Worm (Caenorhabditis elegans) whole organism, early embryonic: Measurements from ENCODE around the gene clc-19.

Experiments used
- B0310.2 ChIP-seq: sonication (generic microtip); optimal IDR thresholded peaks from 2 replicates; lab custom pipeline; 2016; ENCODE audit warnings: mild to moderate bottlenecking, missing genetic modification characterization, missing compliant biosample characterization
- F13C5.2 ChIP-seq: sonication (generic microtip); optimal IDR thresholded peaks from 2 replicates; lab custom pipeline; 2017; ENCODE audit warnings: mild to moderate bottlenecking, missing genetic modification characterization, inconsistent platforms, missing compliant biosample characterization
- aly-1 ChIP-seq: sonication (generic microtip); optimal IDR thresholded peaks from 2 replicates; lab custom pipeline; 2016; ENCODE audit warnings: missing genetic modification characterization, missing compliant biosample characterization
- ama-1 ChIP-seq: fragments of 150-350 bp; optimal IDR thresholded peaks from 2 replicates; lab custom pipeline; 2014
- ceh-13 ChIP-seq: fragments of 200-800 bp; sonication (Bioruptor generic); optimal IDR thresholded peaks from 2 replicates; lab custom pipeline; 2018; ENCODE audit warnings: mild to moderate bottlenecking, missing genetic modification characterization, missing compliant biosample characterization
- ceh-36 ChIP-seq: sonication (generic microtip); optimal IDR thresholded peaks from 2 replicates; lab custom pipeline; 2016; ENCODE audit warnings: missing genetic modification characterization, inconsistent platforms, missing compliant biosample characterization
- ets-7 ChIP-seq: sonication (generic microtip); optimal IDR thresholded peaks from 2 replicates; lab custom pipeline; 2016; ENCODE audit warnings: missing genotype, missing genetic modification characterization, missing compliant biosample characterization
- flt-1 ChIP-seq: fragments of 200-800 bp; sonication (Bioruptor generic); IDR thresholded peaks from 2 replicates; pipeline ENCODE4 v1.3.6; 2022; ENCODE audit warnings: missing genetic modification characterization, missing compliant biosample characterization
- hmbx-1 ChIP-seq: sonication (generic microtip); optimal IDR thresholded peaks from 2 replicates; lab custom pipeline; 2016; ENCODE audit warnings: mild to moderate bottlenecking, missing genetic modification characterization, missing compliant biosample characterization
- hmg-4 ChIP-seq: fragments of 200-800 bp; sonication (Bioruptor generic); optimal IDR thresholded peaks from 2 replicates; lab custom pipeline; 2018; ENCODE audit warnings: mild to moderate bottlenecking, missing genetic modification characterization, missing compliant biosample characterization
- hnd-1 ChIP-seq: sonication (generic microtip); optimal IDR thresholded peaks from 2 replicates; lab custom pipeline; 2016; ENCODE audit warnings: missing genetic modification characterization, missing compliant biosample characterization
- pes-1 ChIP-seq: fragments of 200-800 bp; sonication (Bioruptor generic); IDR thresholded peaks from 2 replicates; pipeline ENCODE4 v1.3.6; 2022; ENCODE audit warnings: missing genetic modification reagents, missing genetic modification characterization, missing compliant biosample characterization
- scrt-1 ChIP-seq: fragments of 200-800 bp; sonication (Bioruptor generic); IDR thresholded peaks from 2 replicates; pipeline ENCODE4 v1.3.6; 2022; ENCODE audit warnings: missing genetic modification characterization, missing compliant biosample characterization
- sea-1 ChIP-seq: fragments of 200-800 bp; sonication (Bioruptor generic); conservative IDR thresholded peaks from 2 replicates; pipeline ENCODE4 v1.3.6; 2022; ENCODE audit warnings: missing genetic modification characterization, missing compliant biosample characterization
- tbx-11 ChIP-seq: fragments of 200-800 bp; sonication (Bioruptor generic); IDR thresholded peaks from 2 replicates; pipeline ENCODE4 v1.3.6; 2022; ENCODE audit warnings: missing genetic modification characterization, missing compliant biosample characterization
- tbx-37 ChIP-seq: fragments of 200-800 bp; sonication (Bioruptor generic); conservative IDR thresholded peaks from 2 replicates; pipeline ENCODE4 v1.3.6; 2022; ENCODE audit warnings: missing genetic modification reagents, missing genetic modification characterization, missing compliant biosample characterization
- tra-4 ChIP-seq: sonication (generic microtip); optimal IDR thresholded peaks from 2 replicates; lab custom pipeline; 2017; ENCODE audit warnings: missing genetic modification characterization, missing compliant biosample characterization

Gene clc-19

DNA sequence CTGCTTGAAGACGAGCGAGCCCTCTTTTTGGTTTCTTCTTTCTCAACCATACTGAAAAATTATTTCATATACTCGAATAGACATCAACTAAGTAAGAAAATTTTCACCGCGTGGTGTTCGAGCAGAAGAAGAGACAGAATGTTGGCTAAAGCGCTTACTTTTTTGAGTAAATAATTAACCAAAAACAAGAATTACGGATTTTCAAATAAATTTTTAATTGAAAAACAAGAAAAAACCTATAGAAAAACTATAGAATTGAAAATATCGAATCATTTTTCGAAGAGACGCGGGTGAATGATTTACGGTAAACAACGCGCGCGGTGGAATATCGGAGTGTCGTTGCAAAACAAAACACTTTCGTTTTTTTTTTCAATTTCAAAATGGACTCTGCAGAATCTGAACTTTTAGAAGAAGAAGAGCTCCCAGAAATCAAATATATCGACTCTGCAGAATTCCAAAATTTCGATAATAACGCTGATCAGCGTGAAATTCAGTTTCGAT, 19.5 kb downstream of the clc-19 start, which contains the start of the genes rnp-5 and tag-51:
Gene rnp-5, minus strand, starts transcription at position 51 of the 501 bp plus-strand sequence.
Gene tag-51, plus strand, starts transcription at position 363 of the 501 bp plus-strand sequence.
- TF ChIP-seq ets-7 (tag; lab: Kevin White, UChicago), result no peak
- no peak for TF ChIP-seq F13C5.2 (tag; lab: Kevin White, UChicago)
- no peak for TF ChIP-seq hnd-1 (tag; lab: Kevin White, UChicago)
- TF ChIP-seq sea-1 (GFP tag; lab: Robert Waterston, UW), result no peak
- TF ChIP-seq flt-1, result no peak
- TF ChIP-seq ama-1 (lab: Kevin White, UChicago), result no peak
- TF ChIP-seq tra-4, result no peak
- no peak for TF ChIP-seq tbx-37 (GFP tag; lab: Robert Waterston, UW)
- no peak for TF ChIP-seq tbx-11
- no peak for TF ChIP-seq ceh-36
- TF ChIP-seq hmg-4 (GFP tag; lab: Kevin White, UChicago), result no peak
- no peak for TF ChIP-seq aly-1 (tag; lab: Kevin White, UChicago)
- TF ChIP-seq scrt-1 (GFP tag; lab: Robert Waterston, UW), result no peak
- TF ChIP-seq pes-1 (GFP tag; lab: Robert Waterston, UW), result no peak
- TF ChIP-seq ceh-13 (GFP tag; lab: Kevin White, UChicago), result no peak
- TF ChIP-seq hmbx-1, result no peak

DNA sequence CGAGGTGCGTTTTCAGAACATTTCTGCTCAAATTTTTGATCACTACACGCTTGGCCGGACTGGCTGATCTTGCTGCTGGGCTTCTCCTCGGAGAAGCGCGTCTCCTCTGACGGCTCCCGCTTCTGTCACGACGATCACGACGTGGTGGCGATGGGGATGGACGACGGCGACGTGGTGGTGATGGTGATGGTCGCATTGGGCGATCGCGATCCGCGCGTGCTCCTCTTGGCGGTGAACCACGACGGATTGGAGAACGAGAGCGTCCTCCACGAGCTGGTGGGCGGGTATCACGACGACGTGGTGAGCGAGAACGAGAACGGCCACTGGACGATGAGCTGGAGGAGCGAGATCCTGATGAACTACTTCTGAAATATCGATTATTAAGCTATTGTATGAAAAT, 20.0 kb downstream of the clc-19 start:
- TF ChIP-seq tra-4 (no peak), tbx-11 (no peak), hmg-4 (GFP tag; lab: Kevin White, UChicago) (no peak), hmbx-1 (no peak), scrt-1 (GFP tag; lab: Robert Waterston, UW) (no peak), aly-1 (tag; lab: Kevin White, UChicago) (no peak), sea-1 (GFP tag; lab: Robert Waterston, UW) (no peak), F13C5.2 (tag; lab: Kevin White, UChicago) (no peak)

DNA sequence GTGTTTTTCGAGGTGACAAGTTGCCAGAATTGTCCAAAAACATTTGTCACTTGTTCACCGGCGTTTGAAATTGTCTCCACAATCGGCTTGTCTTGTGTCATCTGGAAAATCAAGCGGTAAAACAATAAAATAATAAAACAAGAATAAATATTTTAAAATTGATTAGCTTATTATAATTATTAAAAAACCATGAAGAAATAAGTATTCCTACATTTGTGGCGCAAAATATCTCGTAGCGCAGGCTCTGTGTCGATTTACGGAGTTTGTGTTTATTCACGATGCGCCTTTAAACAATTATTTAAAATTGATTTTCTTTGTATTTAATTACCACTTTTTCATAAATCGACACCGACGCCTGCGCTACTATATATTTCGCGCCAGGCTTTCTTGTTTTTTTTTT, 21.1 kb downstream of the clc-19 start, which contains the start of gene moma-1:
Gene moma-1, minus strand, starts transcription at position 101 of the 400 bp plus-strand sequence.
- no peak for TF ChIP-seq hmbx-1

DNA sequence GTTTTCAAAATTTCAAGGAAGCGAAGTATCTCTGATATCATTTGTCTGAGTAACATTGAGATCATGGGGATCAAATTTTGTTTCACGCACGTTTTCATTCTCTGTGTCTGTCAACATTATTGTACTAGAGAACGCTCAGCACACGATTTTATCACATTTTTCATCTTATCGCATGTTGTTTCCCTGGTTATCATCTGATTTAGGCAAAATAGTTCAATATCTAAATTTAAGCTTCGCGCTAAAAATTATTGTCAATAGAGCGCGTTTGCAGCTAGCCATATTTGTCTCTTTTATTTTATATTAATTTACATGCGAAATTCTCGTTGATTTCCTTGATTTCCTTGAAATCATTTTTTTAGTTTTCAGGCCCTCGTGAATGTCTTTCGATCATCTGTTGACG, 27.9 kb downstream of the clc-19 start, which contains the start of gene K02F3.2:
Gene K02F3.2, plus strand, starts transcription at position 357 of the 400 bp plus-strand sequence.
- TF ChIP-seq sea-1 (GFP tag; lab: Robert Waterston, UW), result no peak
- TF ChIP-seq aly-1 (tag; lab: Kevin White, UChicago), result no peak
- no peak for TF ChIP-seq pes-1 (GFP tag; lab: Robert Waterston, UW)
- no peak for TF ChIP-seq scrt-1 (GFP tag; lab: Robert Waterston, UW)
- TF ChIP-seq tbx-37 (GFP tag; lab: Robert Waterston, UW), result no peak
- TF ChIP-seq ets-7 (tag; lab: Kevin White, UChicago), result no peak
- TF ChIP-seq hmbx-1, result no peak
- TF ChIP-seq ama-1 (lab: Kevin White, UChicago), result no peak
- TF ChIP-seq ceh-36, result no peak
- no peak for TF ChIP-seq flt-1
- TF ChIP-seq F13C5.2 (tag; lab: Kevin White, UChicago), result no peak
- TF ChIP-seq hnd-1 (tag; lab: Kevin White, UChicago), result no peak

DNA sequence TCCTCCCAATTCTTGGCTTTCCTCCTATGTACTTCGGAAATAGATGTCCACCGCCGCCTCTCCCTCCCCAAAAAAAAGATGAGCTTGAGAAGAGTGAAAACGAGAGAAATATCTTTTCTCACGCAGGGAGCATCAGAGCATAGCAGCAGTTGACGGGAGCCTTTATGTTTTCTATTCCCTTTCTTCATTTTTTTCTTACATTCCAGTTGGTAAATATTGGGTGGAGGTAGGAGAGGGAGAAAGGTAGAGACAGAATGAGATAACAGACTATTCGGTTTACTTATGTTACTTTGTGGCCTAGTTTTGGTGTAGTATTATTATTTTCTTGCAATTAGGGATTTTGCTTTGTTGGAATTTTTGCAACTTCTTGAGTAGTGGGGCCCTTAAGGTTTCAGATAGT, 28.8 kb downstream of the clc-19 start:
- no peak for TF ChIP-seq ceh-13 (GFP tag; lab: Kevin White, UChicago)
- TF ChIP-seq scrt-1 (GFP tag; lab: Robert Waterston, UW), result no peak
- TF ChIP-seq aly-1 (tag; lab: Kevin White, UChicago), result no peak
- TF ChIP-seq hmbx-1, result no peak
- TF ChIP-seq tbx-37 (GFP tag; lab: Robert Waterston, UW), result no peak
- no peak for TF ChIP-seq ceh-36
- no peak for TF ChIP-seq flt-1
- TF ChIP-seq ets-7 (tag; lab: Kevin White, UChicago), result no peak
- TF ChIP-seq sea-1 (GFP tag; lab: Robert Waterston, UW), result no peak
- no peak for TF ChIP-seq tra-4
- no peak for TF ChIP-seq tbx-11
- no peak for TF ChIP-seq ama-1 (lab: Kevin White, UChicago)
- no peak for TF ChIP-seq F13C5.2 (tag; lab: Kevin White, UChicago)
- TF ChIP-seq pes-1 (GFP tag; lab: Robert Waterston, UW), result no peak
- no peak for TF ChIP-seq hmg-4 (GFP tag; lab: Kevin White, UChicago)
- TF ChIP-seq B0310.2 (tag; lab: Kevin White, UChicago), result no peak
- no peak for TF ChIP-seq hnd-1 (tag; lab: Kevin White, UChicago)

DNA sequence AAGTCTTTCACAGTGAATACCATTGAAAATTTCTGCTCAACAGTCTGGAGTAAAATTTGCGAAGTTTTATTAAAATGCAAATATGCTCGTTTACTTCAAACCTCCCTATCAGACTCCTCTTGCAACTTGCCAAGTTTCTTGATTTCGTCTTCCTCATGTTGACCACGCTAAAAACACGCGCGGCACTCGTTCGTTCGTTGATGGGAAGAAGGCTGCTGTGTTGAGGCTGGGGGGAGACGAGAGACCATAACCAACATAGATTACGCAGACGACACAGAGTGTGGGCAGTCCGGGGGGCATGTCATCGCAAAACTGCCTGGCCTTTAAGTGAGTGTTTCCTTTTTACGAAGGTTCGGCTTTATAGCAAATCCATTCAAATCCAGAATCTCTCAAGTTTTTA, 29.4 kb downstream of the clc-19 start:
- peak; percentile 23 for TF ChIP-seq hmg-4 (GFP tag; lab: Kevin White, UChicago)
- TF ChIP-seq scrt-1 (GFP tag; lab: Robert Waterston, UW), result no peak

DNA sequence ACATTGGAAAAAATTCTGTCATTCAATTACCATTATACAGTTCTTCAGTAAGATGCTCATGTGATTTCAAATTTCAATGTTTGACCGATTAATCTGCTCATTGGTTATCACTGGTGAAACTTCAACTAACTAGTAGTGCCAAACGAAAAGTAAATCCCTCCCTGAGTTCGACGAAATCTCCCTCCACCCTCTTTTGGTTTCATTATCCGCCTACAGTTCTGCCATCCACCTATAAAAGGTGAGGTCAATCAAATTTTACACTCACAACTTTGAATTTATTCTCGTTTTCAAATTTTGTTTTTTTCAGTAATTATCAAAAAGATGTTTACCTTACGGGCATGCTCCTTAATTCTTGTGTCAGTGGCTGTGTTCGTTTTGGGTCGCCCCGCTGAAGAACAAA, 30.7 kb downstream of the clc-19 start, which contains the start of gene far-8:
Gene far-8, plus strand, starts transcription at position 301 of the 400 bp plus-strand sequence.
- no peak for TF ChIP-seq F13C5.2 (tag; lab: Kevin White, UChicago)

DNA sequence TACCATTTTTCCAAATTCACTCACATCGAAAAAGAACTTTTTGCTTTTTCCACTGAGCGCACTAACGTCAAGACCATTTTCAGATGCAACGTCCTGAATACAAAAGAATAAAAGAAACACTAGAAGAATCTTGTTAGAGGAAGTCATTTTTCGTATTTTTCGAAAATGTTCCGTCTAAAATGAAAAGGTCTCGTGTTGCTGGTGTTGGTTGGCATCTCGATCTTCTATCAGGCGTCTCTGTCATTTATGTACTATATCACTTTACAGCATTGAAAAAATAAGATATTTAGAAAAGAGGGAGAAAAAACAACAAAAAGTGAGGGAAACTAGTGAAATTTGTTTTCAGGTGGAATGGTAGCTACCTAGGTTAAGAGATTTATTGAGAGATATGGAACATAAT, 32.2 kb downstream of the clc-19 start, which contains the start of gene K02F3.9:
Gene K02F3.9, minus strand, starts transcription at position 190 of the 400 bp plus-strand sequence.
- TF ChIP-seq sea-1 (GFP tag; lab: Robert Waterston, UW), result no peak

DNA sequence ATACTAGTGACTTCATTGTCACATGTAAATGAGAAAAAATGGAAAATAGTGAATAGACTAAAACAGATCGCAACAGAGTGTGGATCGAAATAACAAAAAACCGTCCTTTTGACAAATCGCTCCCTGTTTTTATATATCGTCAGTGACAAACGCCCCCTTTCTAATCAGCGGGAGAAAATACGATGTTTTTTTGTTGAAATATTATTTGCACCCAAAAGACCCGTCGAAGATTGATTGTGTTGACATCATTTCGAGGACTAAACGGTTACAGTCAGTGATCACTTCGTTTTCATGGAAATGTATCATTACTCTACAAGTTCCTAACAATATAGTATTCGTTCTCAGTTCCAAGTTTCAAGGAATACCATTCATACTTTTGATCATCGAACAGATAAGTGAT, 33.9 kb downstream of the clc-19 start, which contains the start of gene dos-3:
Gene dos-3, minus strand, starts transcription at position 101 of the 400 bp plus-strand sequence.
- no peak for TF ChIP-seq F13C5.2 (tag; lab: Kevin White, UChicago)
- TF ChIP-seq tbx-11, result no peak
- TF ChIP-seq hmbx-1, result no peak
- no peak for TF ChIP-seq hnd-1 (tag; lab: Kevin White, UChicago)
- TF ChIP-seq ets-7 (tag; lab: Kevin White, UChicago), result no peak
- no peak for TF ChIP-seq tra-4
- no peak for TF ChIP-seq B0310.2 (tag; lab: Kevin White, UChicago)
- no peak for TF ChIP-seq ama-1 (lab: Kevin White, UChicago)
- TF ChIP-seq ceh-36, result no peak
- TF ChIP-seq hmg-4 (GFP tag; lab: Kevin White, UChicago), result no peak
- TF ChIP-seq flt-1, result no peak
- TF ChIP-seq pes-1 (GFP tag; lab: Robert Waterston, UW), result no peak
- TF ChIP-seq sea-1 (GFP tag; lab: Robert Waterston, UW), result no peak
- TF ChIP-seq tbx-37 (GFP tag; lab: Robert Waterston, UW), result no peak
- TF ChIP-seq scrt-1 (GFP tag; lab: Robert Waterston, UW), result no peak
- TF ChIP-seq ceh-13 (GFP tag; lab: Kevin White, UChicago), result no peak
- TF ChIP-seq aly-1 (tag; lab: Kevin White, UChicago), result no peak
